Fruit fly (Drosophila melanogaster): ENCODE results near the gene CG43127.

DNA sequence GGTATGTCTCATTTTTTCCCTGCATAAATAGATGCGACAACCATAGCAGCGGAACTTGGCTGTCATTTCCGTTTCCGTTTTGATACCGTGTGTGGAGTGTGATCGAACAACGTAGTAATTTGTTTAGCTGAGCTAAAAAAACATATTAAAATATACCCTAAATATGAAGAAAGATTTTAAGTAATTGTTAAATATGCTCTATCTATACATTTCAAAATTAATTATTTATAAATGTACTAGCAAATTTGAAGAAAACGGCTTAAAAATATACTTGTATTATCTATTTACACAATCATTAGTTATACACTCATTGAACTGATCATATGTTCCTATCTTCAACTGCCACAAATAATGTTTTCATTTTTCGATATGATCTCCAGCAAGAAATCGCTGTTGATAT lies 800 bp upstream of the CG43127 start, which contains the start of gene CG34238:
- no peak for TF ChIP-seq CTCF (optimal IDR thresholded peaks at IDR 0.05)
- no peak for TF ChIP-seq CG8478 (optimal IDR thresholded peaks at IDR 0.05)
